Worm (Caenorhabditis elegans) whole organism, late embryonic: ENCODE data around the gene K10H10.12.
A peak's percentile ranks its signal among the peaks of the same experiment; 100 is the strongest.

Experiments
- C08G9.2 ChIP-seq: sonication (generic microtip); optimal IDR thresholded peaks from 2 replicates; lab custom pipeline; 2016; ENCODE audit warnings: mild to moderate bottlenecking, missing genetic modification characterization, moderate library complexity, missing compliant biosample characterization
- C38D4.7 ChIP-seq: fragments of 200-800 bp; sonication (Bioruptor generic); optimal IDR thresholded peaks from 2 replicates; lab custom pipeline; 2018; ENCODE audit warnings: mild to moderate bottlenecking, missing genetic modification characterization, moderate library complexity, missing compliant biosample characterization
- F13H6.1 ChIP-seq: sonication (generic microtip); optimal IDR thresholded peaks from 2 replicates; lab custom pipeline; 2016; ENCODE audit warnings: missing genetic modification characterization, missing compliant biosample characterization
- K09A11.1 ChIP-seq: sonication (generic microtip); optimal IDR thresholded peaks from 2 replicates; lab custom pipeline; 2017; ENCODE audit warnings: antibody characterized with exemption, mild to moderate bottlenecking, missing genetic modification characterization, missing compliant biosample characterization; ENCODE audit not compliant: insufficient read depth
- T23F11.4 ChIP-seq: fragments of 200-800 bp; sonication (Bioruptor generic); optimal IDR thresholded peaks from 2 replicates; lab custom pipeline; 2018; ENCODE audit warnings: mild to moderate bottlenecking, missing genetic modification characterization, missing compliant biosample characterization
- Y22D7AL.16 ChIP-seq: sonication (generic microtip); optimal IDR thresholded peaks from 2 replicates; lab custom pipeline; 2016; ENCODE audit warnings: missing genetic modification characterization, missing compliant biosample characterization
- ahr-1 ChIP-seq: sonication (generic microtip); optimal IDR thresholded peaks from 2 replicates; lab custom pipeline; 2016; ENCODE audit warnings: missing genetic modification characterization, missing compliant biosample characterization
- ama-1 ChIP-seq: fragments of 150-350 bp; optimal IDR thresholded peaks from 2 replicates; lab custom pipeline; 2014
- ceh-18 ChIP-seq: sonication (generic microtip); optimal IDR thresholded peaks from 2 replicates; lab custom pipeline; 2016; ENCODE audit warnings: missing genetic modification characterization, missing compliant biosample characterization
- ceh-19 ChIP-seq: fragments of 200-800 bp; sonication (Bioruptor generic); optimal IDR thresholded peaks from 2 replicates; lab custom pipeline; 2018; ENCODE audit warnings: mild to moderate bottlenecking, missing genetic modification characterization, missing compliant biosample characterization
- ceh-31 ChIP-seq: sonication (generic microtip); optimal IDR thresholded peaks from 2 replicates; lab custom pipeline; 2016; ENCODE audit warnings: missing genetic modification characterization, missing compliant biosample characterization
- ceh-34 ChIP-seq: sonication (generic microtip); optimal IDR thresholded peaks from 2 replicates; lab custom pipeline; 2016; ENCODE audit warnings: mild to moderate bottlenecking, missing genetic modification characterization, missing compliant biosample characterization
- ceh-48 ChIP-seq: sonication (generic microtip); optimal IDR thresholded peaks from 2 replicates; lab custom pipeline; 2016; ENCODE audit warnings: missing genetic modification characterization, inconsistent platforms, missing compliant biosample characterization
- ceh-6 ChIP-seq: fragments of 200-800 bp; sonication (Bioruptor generic); optimal IDR thresholded peaks from 2 replicates; lab custom pipeline; 2018; ENCODE audit warnings: mild to moderate bottlenecking, missing genetic modification characterization, missing compliant biosample characterization
- ceh-9 ChIP-seq: sonication (generic microtip); optimal IDR thresholded peaks from 2 replicates; lab custom pipeline; 2016; ENCODE audit warnings: mild to moderate bottlenecking, missing genetic modification characterization, inconsistent platforms, missing compliant biosample characterization
- che-1 ChIP-seq: sonication (generic microtip); optimal IDR thresholded peaks from 2 replicates; lab custom pipeline; 2016; ENCODE audit warnings: mild to moderate bottlenecking, missing genetic modification characterization, missing compliant biosample characterization
- dmd-4 ChIP-seq: sonication (generic microtip); optimal IDR thresholded peaks from 2 replicates; lab custom pipeline; 2016; ENCODE audit warnings: borderline replicate concordance, missing genetic modification characterization, missing compliant biosample characterization
- dve-1 ChIP-seq: sonication (generic microtip); optimal IDR thresholded peaks from 2 replicates; lab custom pipeline; 2017; ENCODE audit warnings: antibody characterized with exemption, mild to moderate bottlenecking, missing genetic modification characterization, missing compliant biosample characterization
- ets-4 ChIP-seq: sonication (generic microtip); optimal IDR thresholded peaks from 2 replicates; lab custom pipeline; 2016; ENCODE audit warnings: missing genetic modification characterization, missing compliant biosample characterization
- eyg-1 ChIP-seq: sonication (generic microtip); optimal IDR thresholded peaks from 2 replicates; lab custom pipeline; 2016; ENCODE audit warnings: missing genotype, missing genetic modification characterization, missing compliant biosample characterization
- fax-1 ChIP-seq: sonication (generic microtip); optimal IDR thresholded peaks from 2 replicates; lab custom pipeline; 2016; ENCODE audit warnings: missing genotype, missing genetic modification characterization, missing compliant biosample characterization
- fkh-6 ChIP-seq: sonication (generic microtip); optimal IDR thresholded peaks from 2 replicates; lab custom pipeline; 2016; ENCODE audit warnings: missing genetic modification characterization, missing compliant biosample characterization
- gmeb-2 ChIP-seq: sonication (generic microtip); optimal IDR thresholded peaks from 2 replicates; lab custom pipeline; 2016; ENCODE audit warnings: missing genetic modification characterization, inconsistent platforms, missing compliant biosample characterization
- hlh-13 ChIP-seq: fragments of 200-800 bp; sonication (Bioruptor generic); optimal IDR thresholded peaks from 2 replicates; lab custom pipeline; 2018; ENCODE audit warnings: mild to moderate bottlenecking, missing genetic modification characterization, missing compliant biosample characterization
- hlh-30 ChIP-seq: sonication (generic microtip); optimal IDR thresholded peaks from 2 replicates; lab custom pipeline; 2017; ENCODE audit warnings: antibody characterized with exemption, missing genetic modification characterization, missing compliant biosample characterization; ENCODE audit not compliant: insufficient read depth
- hlh-6 ChIP-seq: sonication (generic microtip); optimal IDR thresholded peaks from 2 replicates; lab custom pipeline; 2016; ENCODE audit warnings: missing genotype, missing genetic modification characterization, missing compliant biosample characterization
- hlh-8 ChIP-seq: sonication (generic microtip); optimal IDR thresholded peaks from 2 replicates; lab custom pipeline; 2016; ENCODE audit warnings: missing genotype, missing genetic modification characterization, missing compliant biosample characterization
- lim-6 ChIP-seq: sonication (generic microtip); optimal IDR thresholded peaks from 2 replicates; lab custom pipeline; 2016; ENCODE audit warnings: missing genetic modification characterization, missing compliant biosample characterization
- lin-11 ChIP-seq: fragments of 200-800 bp; sonication (Bioruptor generic); optimal IDR thresholded peaks from 2 replicates; lab custom pipeline; 2018; ENCODE audit warnings: mild to moderate bottlenecking, missing genetic modification characterization, missing compliant biosample characterization
- madf-2 ChIP-seq: sonication (generic microtip); optimal IDR thresholded peaks from 2 replicates; lab custom pipeline; 2017; ENCODE audit warnings: missing genetic modification characterization, missing compliant biosample characterization
- nfya-1 ChIP-seq: sonication (generic microtip); optimal IDR thresholded peaks from 2 replicates; lab custom pipeline; 2017; ENCODE audit warnings: missing genetic modification characterization, mild to moderate bottlenecking, missing compliant biosample characterization, antibody characterized with exemption, moderate library complexity
- nhr-11 ChIP-seq: fragments of 150-350 bp; optimal IDR thresholded peaks from 2 replicates; lab custom pipeline; 2014; ENCODE audit warnings: missing biosample characterization, missing genetic modification characterization
- odd-2 ChIP-seq: sonication (generic microtip); optimal IDR thresholded peaks from 2 replicates; lab custom pipeline; 2017; ENCODE audit warnings: antibody characterized with exemption, mild to moderate bottlenecking, missing genetic modification characterization, missing compliant biosample characterization
- pat-9 ChIP-seq: fragments of 200-800 bp; sonication (Bioruptor generic); optimal IDR thresholded peaks from 2 replicates; lab custom pipeline; 2018; ENCODE audit warnings: mild to moderate bottlenecking, missing genetic modification characterization, moderate library complexity, missing compliant biosample characterization
- pha-2 ChIP-seq: sonication (generic microtip); optimal IDR thresholded peaks from 2 replicates; lab custom pipeline; 2017; ENCODE audit warnings: mild to moderate bottlenecking, missing genetic modification characterization, missing compliant biosample characterization
- pha-4 ChIP-seq: fragments of 150-350 bp; optimal IDR thresholded peaks from 2 replicates; lab custom pipeline; 2018; ENCODE audit warnings: missing biosample characterization, missing genetic modification reagents, missing genetic modification characterization
- pqm-1 ChIP-seq: sonication (generic microtip); optimal IDR thresholded peaks from 2 replicates; lab custom pipeline; 2016; ENCODE audit warnings: missing genetic modification characterization, missing compliant biosample characterization
- pros-1 ChIP-seq: fragments of 150-350 bp; optimal IDR thresholded peaks from 2 replicates; lab custom pipeline; 2014; ENCODE audit warnings: missing biosample characterization, missing genetic modification reagents, missing genetic modification characterization
- rnt-1 ChIP-seq: sonication (generic microtip); optimal IDR thresholded peaks from 2 replicates; lab custom pipeline; 2016; ENCODE audit warnings: missing genetic modification characterization, missing compliant biosample characterization
- sdc-2 ChIP-seq: sonication (generic microtip); optimal IDR thresholded peaks from 2 replicates; lab custom pipeline; 2016; ENCODE audit warnings: missing genotype, missing genetic modification characterization, missing compliant biosample characterization
- sox-2 ChIP-seq: fragments of 200-800 bp; sonication (Bioruptor generic); IDR thresholded peaks from 2 replicates; pipeline ENCODE4 v1.3.6; 2022; ENCODE audit warnings: missing genetic modification reagents, missing genetic modification characterization, missing compliant biosample characterization
- sox-4 ChIP-seq: sonication (generic microtip); optimal IDR thresholded peaks from 2 replicates; lab custom pipeline; 2017; ENCODE audit warnings: mild to moderate bottlenecking, missing genetic modification characterization, inconsistent platforms, missing compliant biosample characterization
- syd-9 ChIP-seq: sonication (generic microtip); optimal IDR thresholded peaks from 2 replicates; lab custom pipeline; 2016; ENCODE audit warnings: mild to moderate bottlenecking, missing genetic modification characterization, moderate library complexity, missing compliant biosample characterization
- tbx-7 ChIP-seq: sonication (generic microtip); optimal IDR thresholded peaks from 2 replicates; lab custom pipeline; 2016; ENCODE audit warnings: missing genotype, missing genetic modification characterization, missing compliant biosample characterization
- unc-42 ChIP-seq: sonication (generic microtip); optimal IDR thresholded peaks from 2 replicates; lab custom pipeline; 2016; ENCODE audit warnings: missing genotype, missing genetic modification characterization, missing compliant biosample characterization
- unc-86 ChIP-seq: sonication (generic microtip); optimal IDR thresholded peaks from 2 replicates; lab custom pipeline; 2016; ENCODE audit warnings: missing genetic modification characterization, missing compliant biosample characterization
- zip-5 ChIP-seq: sonication (generic microtip); optimal IDR thresholded peaks from 2 replicates; lab custom pipeline; 2016; ENCODE audit warnings: missing genetic modification characterization, missing compliant biosample characterization
- ztf-16 ChIP-seq: sonication (generic microtip); optimal IDR thresholded peaks from 2 replicates; lab custom pipeline; 2017; ENCODE audit warnings: missing genetic modification characterization, missing compliant biosample characterization

Gene K10H10.12

ce11 chrII:14497848-14498247 is 8.3 kb downstream of the K10H10.12 start, which contains the start of gene dhs-8:
TSS of gene dhs-8 (plus strand) at chrII:14498026.
- TF ChIP-seq lim-6 (tag; lab: Kevin White, UChicago) = no peak
- TF ChIP-seq lin-11 (tag; lab: Kevin White, UChicago) = no peak
- TF ChIP-seq ets-4 (tag; lab: Kevin White, UChicago) = no peak
- TF ChIP-seq rnt-1 (tag; lab: Kevin White, UChicago) = no peak
- TF ChIP-seq unc-42 (tag; lab: Kevin White, UChicago) = no peak
- TF ChIP-seq unc-86 = no peak
- no peak for TF ChIP-seq hlh-30
- no peak for TF ChIP-seq fax-1 (tag; lab: Kevin White, UChicago)
- TF ChIP-seq C38D4.7 = no peak
- no peak for TF ChIP-seq madf-2 (tag; lab: Kevin White, UChicago)
- no peak for TF ChIP-seq ama-1
- TF ChIP-seq F13H6.1 = no peak
- TF ChIP-seq pat-9 (tag; lab: Kevin White, UChicago) = no peak
- no peak for TF ChIP-seq eyg-1
- TF ChIP-seq Y22D7AL.16 (tag; lab: Kevin White, UChicago) = no peak
- no peak for TF ChIP-seq pros-1 (tag; lab: Kevin White, UChicago)
- no peak for TF ChIP-seq pha-4 (tag; lab: Kevin White, UChicago)
- no peak for TF ChIP-seq ceh-9 (tag; lab: Kevin White, UChicago)
- TF ChIP-seq, all 69 proteins: peak for 0

- TF ChIP-seq fax-1 (tag; lab: Kevin White, UChicago) = peak; percentile 68
- TF ChIP-seq ets-4 (tag; lab: Kevin White, UChicago) = peak; percentile 63
- peak; percentile 90 for TF ChIP-seq pat-9 (tag; lab: Kevin White, UChicago)
- peak; percentile 59 for TF ChIP-seq syd-9
- TF ChIP-seq lim-6 (tag; lab: Kevin White, UChicago) = no peak
- peak; percentile 77 for TF ChIP-seq nfya-1 (tag; lab: Kevin White, UChicago)
- TF ChIP-seq sox-2 = peak; percentile 79
- peak; percentile 75 for TF ChIP-seq dmd-4 (tag; lab: Kevin White, UChicago)
- peak; percentile 68 for TF ChIP-seq zip-5 (tag; lab: Kevin White, UChicago)
- peak; percentile 72 for TF ChIP-seq unc-86
- TF ChIP-seq hlh-13 (GFP tag; lab: Kevin White, UChicago) = peak; percentile 75
- TF ChIP-seq hlh-8 (tag; lab: Kevin White, UChicago) = peak; percentile 63
- TF ChIP-seq rnt-1 (tag; lab: Kevin White, UChicago) = peak; percentile 96
- TF ChIP-seq ceh-31 (tag; lab: Kevin White, UChicago) = peak; percentile 68
- peak; percentile 85 for TF ChIP-seq fkh-6 (tag; lab: Kevin White, UChicago)
- TF ChIP-seq ceh-19 (GFP tag; lab: Kevin White, UChicago) = peak; percentile 82
- peak; percentile 53 for TF ChIP-seq tbx-7
- TF ChIP-seq dve-1 = peak; percentile 88
- no peak for TF ChIP-seq nhr-11 (tag; lab: Kevin White, UChicago)
- peak; percentile 74 for TF ChIP-seq ahr-1 (tag; lab: Kevin White, UChicago)
- TF ChIP-seq ceh-18 (tag; lab: Kevin White, UChicago) = peak; percentile 83
- no peak for TF ChIP-seq pha-4 (tag; lab: Kevin White, UChicago)
- TF ChIP-seq K09A11.1 (tag; lab: Kevin White, UChicago) = peak; percentile 89
- TF ChIP-seq pqm-1 (tag; lab: Kevin White, UChicago) = peak; percentile 90
- peak; percentile 77 for TF ChIP-seq ceh-48
- peak; percentile 88 for TF ChIP-seq pha-2
- TF ChIP-seq ama-1 = no peak
- peak; percentile 71 for TF ChIP-seq Y22D7AL.16 (tag; lab: Kevin White, UChicago)
- peak; percentile 81 for TF ChIP-seq sdc-2
- peak; percentile 74 for TF ChIP-seq T23F11.4
- peak; percentile 80 for TF ChIP-seq lin-11 (tag; lab: Kevin White, UChicago)
- peak; percentile 92 for TF ChIP-seq ceh-6 (GFP tag; lab: Kevin White, UChicago)
- TF ChIP-seq hlh-6 (tag; lab: Kevin White, UChicago) = peak; percentile 91
- peak; percentile 58 for TF ChIP-seq odd-2 (tag; lab: Kevin White, UChicago)
- TF ChIP-seq madf-2 (tag; lab: Kevin White, UChicago) = peak; percentile 86
- TF ChIP-seq ztf-16 (tag; lab: Kevin White, UChicago) = peak; percentile 94
- peak; percentile 83 for TF ChIP-seq C08G9.2 (tag; lab: Kevin White, UChicago)
- TF ChIP-seq che-1 = peak; percentile 86
- peak; percentile 82 for TF ChIP-seq C38D4.7
- TF ChIP-seq sox-4 = peak; percentile 80
- peak; percentile 24 for TF ChIP-seq hlh-30
- peak; percentile 43 for TF ChIP-seq ceh-9 (tag; lab: Kevin White, UChicago)
- peak; percentile 86 for TF ChIP-seq ceh-34 (tag; lab: Kevin White, UChicago)
- TF ChIP-seq gmeb-2 (tag; lab: Kevin White, UChicago) = peak; percentile 86
Measured at ce11 chrII:14496809-14497208, 9.3 kb downstream of the K10H10.12 start.
